Worm (Caenorhabditis elegans) whole organism, early embryonic: ENCODE data around the gene cyc-2.1.

Experiments used
- B0310.2 ChIP-seq: sonication (generic microtip); optimal IDR thresholded peaks from 2 replicates; lab custom pipeline; 2016; ENCODE audit warnings: mild to moderate bottlenecking, missing genetic modification characterization, missing compliant biosample characterization
- F13C5.2 ChIP-seq: sonication (generic microtip); optimal IDR thresholded peaks from 2 replicates; lab custom pipeline; 2017; ENCODE audit warnings: mild to moderate bottlenecking, missing genetic modification characterization, inconsistent platforms, missing compliant biosample characterization
- ama-1 ChIP-seq: fragments of 150-350 bp; optimal IDR thresholded peaks from 2 replicates; lab custom pipeline; 2014
- ceh-13 ChIP-seq: fragments of 200-800 bp; sonication (Bioruptor generic); optimal IDR thresholded peaks from 2 replicates; lab custom pipeline; 2018; ENCODE audit warnings: mild to moderate bottlenecking, missing genetic modification characterization, missing compliant biosample characterization
- ets-7 ChIP-seq: sonication (generic microtip); optimal IDR thresholded peaks from 2 replicates; lab custom pipeline; 2016; ENCODE audit warnings: missing genotype, missing genetic modification characterization, missing compliant biosample characterization
- flt-1 ChIP-seq: fragments of 200-800 bp; sonication (Bioruptor generic); IDR thresholded peaks from 2 replicates; pipeline ENCODE4 v1.3.6; 2022; ENCODE audit warnings: missing genetic modification characterization, missing compliant biosample characterization
- hmbx-1 ChIP-seq: sonication (generic microtip); optimal IDR thresholded peaks from 2 replicates; lab custom pipeline; 2016; ENCODE audit warnings: mild to moderate bottlenecking, missing genetic modification characterization, missing compliant biosample characterization
- scrt-1 ChIP-seq: fragments of 200-800 bp; sonication (Bioruptor generic); IDR thresholded peaks from 2 replicates; pipeline ENCODE4 v1.3.6; 2022; ENCODE audit warnings: missing genetic modification characterization, missing compliant biosample characterization
- sea-1 ChIP-seq: fragments of 200-800 bp; sonication (Bioruptor generic); conservative IDR thresholded peaks from 2 replicates; pipeline ENCODE4 v1.3.6; 2022; ENCODE audit warnings: missing genetic modification characterization, missing compliant biosample characterization
- tbx-11 ChIP-seq: fragments of 200-800 bp; sonication (Bioruptor generic); IDR thresholded peaks from 2 replicates; pipeline ENCODE4 v1.3.6; 2022; ENCODE audit warnings: missing genetic modification characterization, missing compliant biosample characterization

DNA sequence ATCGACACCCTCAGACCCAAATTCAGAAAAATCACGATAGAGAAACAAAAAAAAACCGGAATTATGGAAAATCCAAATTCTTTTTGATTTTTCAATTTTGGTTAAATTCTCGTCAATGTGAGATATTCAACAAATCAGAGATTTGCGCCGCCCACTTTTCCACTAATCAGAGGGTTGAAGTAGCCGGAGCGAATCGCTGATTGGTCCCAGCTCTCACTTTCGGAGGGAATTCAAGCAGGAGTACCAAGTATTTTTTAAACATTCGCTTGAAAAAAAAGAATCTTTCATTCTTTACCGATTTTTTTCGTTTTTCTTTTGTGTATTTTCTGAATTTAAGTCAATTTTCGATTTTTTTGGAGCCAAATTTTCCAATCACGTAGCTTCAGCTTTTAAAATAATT lies 42.9 kb downstream of the cyc-2.1 start:
- TF ChIP-seq ceh-13 (GFP tag; lab: Kevin White, UChicago) (no peak), scrt-1 (GFP tag; lab: Robert Waterston, UW) (no peak), sea-1 (GFP tag; lab: Robert Waterston, UW) (no peak), ets-7 (tag; lab: Kevin White, UChicago) (no peak), flt-1 (GFP tag; lab: Robert Waterston, UW) (no peak), B0310.2 (no peak), F13C5.2 (tag; lab: Kevin White, UChicago) (no peak), ama-1 (lab: Kevin White, UChicago) (no peak), hmbx-1 (tag; lab: Kevin White, UChicago) (no peak), tbx-11 (no peak)
